Worm (Caenorhabditis elegans): ENCODE measurements around the gene C54D10.13.
A peak's percentile ranks its signal among the peaks of the same experiment; 100 is the strongest.

C54D10.13 gene

ce11 chrV:12460583-12460982 lies 28.5 kb upstream of the C54D10.13 start:
- TF ChIP-seq ceh-39 (tag; optimal IDR thresholded peaks at IDR 0.05), result no peak
- TF ChIP-seq nhr-2 (tag; optimal IDR thresholded peaks at IDR 0.05), result no peak
- TF ChIP-seq pha-4 (tag; optimal IDR thresholded peaks at IDR 0.05), result no peak
- no peak for TF ChIP-seq M03D4.4 (tag; optimal IDR thresholded peaks at IDR 0.05)
- no peak for TF ChIP-seq snpc-4 (tag; optimal IDR thresholded peaks at IDR 0.05)
- TF ChIP-seq nhr-12 (tag; optimal IDR thresholded peaks at IDR 0.05), result no peak
- TF ChIP-seq mls-2 (tag; optimal IDR thresholded peaks at IDR 0.05), result no peak
- TF ChIP-seq elt-1 (tag; optimal IDR thresholded peaks at IDR 0.05; ENCODE audit: borderline replicate concordance, insufficient read depth), result no peak
- no peak for TF ChIP-seq flh-1 (GFP tag; optimal IDR thresholded peaks at IDR 0.05)
- TF ChIP-seq nhr-76 (tag; optimal IDR thresholded peaks at IDR 0.05), result no peak

ce11 chrV:12455695-12456094 lies 23.6 kb upstream of the C54D10.13 start:
- TF ChIP-seq lsy-2 (tag; optimal IDR thresholded peaks at IDR 0.05), result no peak
- no peak for TF ChIP-seq drap-1 (GFP tag; optimal IDR thresholded peaks at IDR 0.05)
- no peak for TF ChIP-seq mab-5 (tag; optimal IDR thresholded peaks at IDR 0.05)
- TF ChIP-seq pha-4 (tag; optimal IDR thresholded peaks at IDR 0.05), result no peak
- no peak for TF ChIP-seq snpc-4 (tag; optimal IDR thresholded peaks at IDR 0.05)

ce11 chrV:12450441-12450840 lies 18.4 kb upstream of the C54D10.13 start, which contains the start of gene F28C1.1:
F28C1.1 (plus strand) TSS chrV:12450805.
- TF ChIP-seq nhr-12 (tag; optimal IDR thresholded peaks at IDR 0.05) (no peak), flh-1 (GFP tag; optimal IDR thresholded peaks at IDR 0.05) (no peak), unc-39 (tag; optimal IDR thresholded peaks at IDR 0.05) (no peak), lsy-2 (tag; optimal IDR thresholded peaks at IDR 0.05) (peak; percentile 20), unc-62 (GFP tag; optimal IDR thresholded peaks at IDR 0.05) (no peak), blmp-1 (tag; optimal IDR thresholded peaks at IDR 0.05) (no peak), ces-1 (GFP tag; optimal IDR thresholded peaks at IDR 0.05) (peak; percentile 53), cnd-1 (tag; optimal IDR thresholded peaks at IDR 0.05) (no peak), ztf-11 (tag; optimal IDR thresholded peaks at IDR 0.05) (no peak), nhr-76 (tag; optimal IDR thresholded peaks at IDR 0.05) (no peak)

- no peak for TF ChIP-seq nhr-237 (tag; optimal IDR thresholded peaks at IDR 0.05)
- no peak for TF ChIP-seq ceh-39 (tag; optimal IDR thresholded peaks at IDR 0.05)
- TF ChIP-seq lin-13 (tag; optimal IDR thresholded peaks at IDR 0.05), result no peak
- no peak for TF ChIP-seq ceh-43 (GFP tag; optimal IDR thresholded peaks at IDR 0.05)
- TF ChIP-seq lsy-2 (tag; optimal IDR thresholded peaks at IDR 0.05), result no peak
- no peak for TF ChIP-seq unc-39 (tag; optimal IDR thresholded peaks at IDR 0.05)
- TF ChIP-seq M03D4.4 (tag; optimal IDR thresholded peaks at IDR 0.05), result no peak
- no peak for TF ChIP-seq ham-2 (GFP tag; optimal IDR thresholded peaks at IDR 0.05)
- no peak for TF ChIP-seq ztf-11 (tag; optimal IDR thresholded peaks at IDR 0.05)
- no peak for TF ChIP-seq snpc-4 (tag; optimal IDR thresholded peaks at IDR 0.05)
- no peak for TF ChIP-seq elt-1 (tag; optimal IDR thresholded peaks at IDR 0.05; ENCODE audit: borderline replicate concordance, insufficient read depth)
- TF ChIP-seq sptf-1 (tag; optimal IDR thresholded peaks at IDR 0.05), result no peak
- TF ChIP-seq unc-120 (tag; optimal IDR thresholded peaks at IDR 0.05; ENCODE audit: poor library complexity, severe bottlenecking), result no peak
- no peak for TF ChIP-seq ces-1 (GFP tag; optimal IDR thresholded peaks at IDR 0.05)
- TF ChIP-seq drap-1 (GFP tag; optimal IDR thresholded peaks at IDR 0.05), result no peak
These were observed 17.8 kb upstream of the C54D10.13 start, which contains the start of gene C54D10.10 for ce11 chrV:12449902-12450301. C54D10.10 (minus strand) TSS chrV:12450002.

ce11 chrV:12446895-12447294 lies 14.8 kb upstream of the C54D10.13 start, which contains the start of the genes pals-38 and C54D10.9:
pals-38 (minus strand) TSS chrV:12446995.
C54D10.9 (plus strand) TSS chrV:12447153.
- TF ChIP-seq elt-3 (tag; optimal IDR thresholded peaks at IDR 0.05), result no peak
- TF ChIP-seq ces-1 (GFP tag; optimal IDR thresholded peaks at IDR 0.05), result no peak
- no peak for TF ChIP-seq lin-13 (tag; optimal IDR thresholded peaks at IDR 0.05)
- TF ChIP-seq nhr-237 (tag; optimal IDR thresholded peaks at IDR 0.05), result no peak
- no peak for TF ChIP-seq hlh-1 (tag; optimal IDR thresholded peaks at IDR 0.05)

ce11 chrV:12443754-12444153 lies 11.7 kb upstream of the C54D10.13 start, which contains the start of gene pals-39:
pals-39 (minus strand) TSS chrV:12443854.
- TF ChIP-seq unc-39 (tag; optimal IDR thresholded peaks at IDR 0.05), result no peak

ce11 chrV:12441420-12441819 lies 9.3 kb upstream of the C54D10.13 start, which contains the start of gene pals-37:
pals-37 (minus strand) TSS chrV:12441520.
- TF ChIP-seq snpc-4 (tag; optimal IDR thresholded peaks at IDR 0.05) (no peak), ceh-43 (GFP tag; optimal IDR thresholded peaks at IDR 0.05) (no peak), drap-1 (GFP tag; optimal IDR thresholded peaks at IDR 0.05) (no peak), lin-13 (tag; optimal IDR thresholded peaks at IDR 0.05) (no peak), elt-1 (tag; optimal IDR thresholded peaks at IDR 0.05; ENCODE audit: borderline replicate concordance, insufficient read depth) (no peak), mab-5 (tag; optimal IDR thresholded peaks at IDR 0.05) (no peak), unc-39 (tag; optimal IDR thresholded peaks at IDR 0.05) (no peak), elt-3 (tag; optimal IDR thresholded peaks at IDR 0.05) (no peak), nhr-237 (tag; optimal IDR thresholded peaks at IDR 0.05) (no peak), tbx-8 (GFP tag; optimal IDR thresholded peaks at IDR 0.05) (no peak), ztf-11 (tag; optimal IDR thresholded peaks at IDR 0.05) (no peak), ceh-39 (tag; optimal IDR thresholded peaks at IDR 0.05) (no peak), zip-8 (tag; optimal IDR thresholded peaks at IDR 0.05) (no peak), sem-2 (GFP tag; optimal IDR thresholded peaks at IDR 0.05) (no peak), hlh-1 (tag; optimal IDR thresholded peaks at IDR 0.05) (no peak), unc-62 (GFP tag; optimal IDR thresholded peaks at IDR 0.05) (no peak), mep-1 (tag; optimal IDR thresholded peaks at IDR 0.05) (no peak), M03D4.4 (tag; optimal IDR thresholded peaks at IDR 0.05) (no peak), bed-3 (GFP tag; optimal IDR thresholded peaks at IDR 0.05) (no peak)

Measured in whole organism, mixed stage, embryonic.